Worm (Caenorhabditis elegans) whole organism, early embryonic: ENCODE measurements around the gene srv-27.

ENCODE experiments used
- B0310.2 ChIP-seq: sonication (generic microtip); optimal IDR thresholded peaks from 2 replicates; lab custom pipeline; 2016; ENCODE audit warnings: mild to moderate bottlenecking, missing genetic modification characterization, missing compliant biosample characterization
- F13C5.2 ChIP-seq: sonication (generic microtip); optimal IDR thresholded peaks from 2 replicates; lab custom pipeline; 2017; ENCODE audit warnings: mild to moderate bottlenecking, missing genetic modification characterization, inconsistent platforms, missing compliant biosample characterization
- aly-1 ChIP-seq: sonication (generic microtip); optimal IDR thresholded peaks from 2 replicates; lab custom pipeline; 2016; ENCODE audit warnings: missing genetic modification characterization, missing compliant biosample characterization
- ama-1 ChIP-seq: fragments of 150-350 bp; optimal IDR thresholded peaks from 2 replicates; lab custom pipeline; 2014
- ceh-13 ChIP-seq: fragments of 200-800 bp; sonication (Bioruptor generic); optimal IDR thresholded peaks from 2 replicates; lab custom pipeline; 2018; ENCODE audit warnings: mild to moderate bottlenecking, missing genetic modification characterization, missing compliant biosample characterization
- ceh-36 ChIP-seq: sonication (generic microtip); optimal IDR thresholded peaks from 2 replicates; lab custom pipeline; 2016; ENCODE audit warnings: missing genetic modification characterization, inconsistent platforms, missing compliant biosample characterization
- ets-7 ChIP-seq: sonication (generic microtip); optimal IDR thresholded peaks from 2 replicates; lab custom pipeline; 2016; ENCODE audit warnings: missing genotype, missing genetic modification characterization, missing compliant biosample characterization
- flt-1 ChIP-seq: fragments of 200-800 bp; sonication (Bioruptor generic); IDR thresholded peaks from 2 replicates; pipeline ENCODE4 v1.3.6; 2022; ENCODE audit warnings: missing genetic modification characterization, missing compliant biosample characterization
- hmbx-1 ChIP-seq: sonication (generic microtip); optimal IDR thresholded peaks from 2 replicates; lab custom pipeline; 2016; ENCODE audit warnings: mild to moderate bottlenecking, missing genetic modification characterization, missing compliant biosample characterization
- hmg-4 ChIP-seq: fragments of 200-800 bp; sonication (Bioruptor generic); optimal IDR thresholded peaks from 2 replicates; lab custom pipeline; 2018; ENCODE audit warnings: mild to moderate bottlenecking, missing genetic modification characterization, missing compliant biosample characterization
- hnd-1 ChIP-seq: sonication (generic microtip); optimal IDR thresholded peaks from 2 replicates; lab custom pipeline; 2016; ENCODE audit warnings: missing genetic modification characterization, missing compliant biosample characterization
- pes-1 ChIP-seq: fragments of 200-800 bp; sonication (Bioruptor generic); IDR thresholded peaks from 2 replicates; pipeline ENCODE4 v1.3.6; 2022; ENCODE audit warnings: missing genetic modification reagents, missing genetic modification characterization, missing compliant biosample characterization
- scrt-1 ChIP-seq: fragments of 200-800 bp; sonication (Bioruptor generic); IDR thresholded peaks from 2 replicates; pipeline ENCODE4 v1.3.6; 2022; ENCODE audit warnings: missing genetic modification characterization, missing compliant biosample characterization
- sea-1 ChIP-seq: fragments of 200-800 bp; sonication (Bioruptor generic); conservative IDR thresholded peaks from 2 replicates; pipeline ENCODE4 v1.3.6; 2022; ENCODE audit warnings: missing genetic modification characterization, missing compliant biosample characterization
- tbx-11 ChIP-seq: fragments of 200-800 bp; sonication (Bioruptor generic); IDR thresholded peaks from 2 replicates; pipeline ENCODE4 v1.3.6; 2022; ENCODE audit warnings: missing genetic modification characterization, missing compliant biosample characterization
- tbx-37 ChIP-seq: fragments of 200-800 bp; sonication (Bioruptor generic); conservative IDR thresholded peaks from 2 replicates; pipeline ENCODE4 v1.3.6; 2022; ENCODE audit warnings: missing genetic modification reagents, missing genetic modification characterization, missing compliant biosample characterization
- tra-4 ChIP-seq: sonication (generic microtip); optimal IDR thresholded peaks from 2 replicates; lab custom pipeline; 2017; ENCODE audit warnings: missing genetic modification characterization, missing compliant biosample characterization

srv-27 gene

DNA sequence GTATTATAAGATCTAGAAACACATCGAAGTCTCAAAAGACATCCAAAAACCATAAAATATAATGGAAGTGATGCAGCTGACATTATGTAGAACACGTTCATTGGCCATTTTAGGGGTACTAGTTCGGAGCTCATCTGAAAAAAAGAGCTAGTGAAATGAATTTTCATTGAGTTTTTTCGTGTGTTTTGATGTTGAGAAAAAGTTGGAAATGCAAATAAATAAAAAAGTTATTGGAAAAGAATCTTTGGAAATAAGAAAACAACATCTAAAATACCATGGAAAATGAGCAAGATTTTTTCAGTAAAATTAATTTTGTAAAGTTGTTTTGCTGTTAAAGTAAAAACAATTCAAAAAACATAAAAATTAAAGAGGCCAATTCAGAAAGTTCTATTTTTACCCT is 7.4 kb downstream of the srv-27 start, which contains the start of gene srv-24:
srv-24 (minus strand) TSS at position 101 of the 400 bp plus-strand sequence.
- no peak for TF ChIP-seq scrt-1
- no peak for TF ChIP-seq tbx-11 (GFP tag; lab: Robert Waterston, UW)
- TF ChIP-seq pes-1: no peak
- no peak for TF ChIP-seq ets-7
- no peak for TF ChIP-seq hmbx-1 (tag; lab: Kevin White, UChicago)
- no peak for TF ChIP-seq tbx-37 (GFP tag; lab: Robert Waterston, UW)
- no peak for TF ChIP-seq ceh-13 (GFP tag; lab: Kevin White, UChicago)
- no peak for TF ChIP-seq flt-1 (GFP tag; lab: Robert Waterston, UW)
- no peak for TF ChIP-seq aly-1 (tag; lab: Kevin White, UChicago)
- TF ChIP-seq hnd-1: no peak

DNA sequence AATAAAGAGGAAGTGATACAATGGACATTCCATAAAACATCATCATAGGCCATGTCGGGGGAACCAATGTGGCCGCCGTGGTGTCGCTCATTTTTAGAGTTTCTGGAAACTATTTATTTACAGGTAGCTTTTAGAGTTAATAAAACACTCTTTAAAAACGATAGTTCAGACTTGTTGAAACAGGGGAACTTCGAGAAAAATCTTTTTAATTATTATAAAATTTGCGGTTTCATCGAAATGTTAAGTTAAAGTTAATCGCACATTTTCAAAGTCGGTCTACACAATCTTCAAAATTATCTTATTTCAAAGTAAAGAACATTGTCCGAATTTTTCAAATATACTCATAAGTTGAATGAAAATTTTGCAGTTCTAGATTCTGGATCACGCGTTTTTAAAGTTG is 13.9 kb downstream of the srv-27 start, which contains the start of gene ops-1:
ops-1 (minus strand) TSS at position 101 of the 400 bp plus-strand sequence.
- TF ChIP-seq ceh-36: no peak
- TF ChIP-seq tra-4: no peak
- TF ChIP-seq aly-1 (tag; lab: Kevin White, UChicago): no peak
- TF ChIP-seq hmbx-1 (tag; lab: Kevin White, UChicago): no peak
- no peak for TF ChIP-seq hnd-1
- no peak for TF ChIP-seq sea-1 (GFP tag; lab: Robert Waterston, UW)
- TF ChIP-seq ceh-13 (GFP tag; lab: Kevin White, UChicago): no peak
- no peak for TF ChIP-seq B0310.2 (tag; lab: Kevin White, UChicago)
- TF ChIP-seq tbx-11 (GFP tag; lab: Robert Waterston, UW): no peak
- no peak for TF ChIP-seq flt-1 (GFP tag; lab: Robert Waterston, UW)
- TF ChIP-seq pes-1: no peak
- TF ChIP-seq hmg-4: no peak
- no peak for TF ChIP-seq ama-1 (lab: Kevin White, UChicago)
- TF ChIP-seq scrt-1: no peak
- TF ChIP-seq F13C5.2 (tag; lab: Kevin White, UChicago): no peak

DNA sequence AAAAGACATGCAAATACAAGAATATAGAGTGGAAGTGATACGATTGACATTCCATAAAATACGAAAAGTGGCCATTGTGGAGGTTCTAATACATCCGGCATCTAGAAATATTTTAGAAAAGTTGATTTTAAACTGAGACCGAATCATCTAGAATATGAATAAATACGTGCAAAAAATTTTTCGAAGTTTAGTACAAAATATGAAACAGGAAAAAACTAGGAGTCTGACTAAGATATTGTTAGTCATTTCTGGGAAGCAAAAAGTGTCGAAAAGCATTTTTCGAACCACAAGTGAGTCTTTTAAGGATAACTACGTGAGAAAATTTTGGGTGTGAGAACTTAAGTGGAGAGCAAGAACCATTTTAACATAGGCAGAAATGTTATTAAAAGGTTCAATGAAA is 16.0 kb downstream of the srv-27 start, which contains the start of gene srv-32:
srv-32 (minus strand) TSS at position 101 of the 400 bp plus-strand sequence.
- TF ChIP-seq tbx-37 (GFP tag; lab: Robert Waterston, UW) (no peak), tbx-11 (GFP tag; lab: Robert Waterston, UW) (no peak), hmg-4 (no peak), hmbx-1 (tag; lab: Kevin White, UChicago) (no peak), sea-1 (GFP tag; lab: Robert Waterston, UW) (no peak), tra-4 (no peak), B0310.2 (tag; lab: Kevin White, UChicago) (no peak), ceh-36 (no peak), ets-7 (no peak)

DNA sequence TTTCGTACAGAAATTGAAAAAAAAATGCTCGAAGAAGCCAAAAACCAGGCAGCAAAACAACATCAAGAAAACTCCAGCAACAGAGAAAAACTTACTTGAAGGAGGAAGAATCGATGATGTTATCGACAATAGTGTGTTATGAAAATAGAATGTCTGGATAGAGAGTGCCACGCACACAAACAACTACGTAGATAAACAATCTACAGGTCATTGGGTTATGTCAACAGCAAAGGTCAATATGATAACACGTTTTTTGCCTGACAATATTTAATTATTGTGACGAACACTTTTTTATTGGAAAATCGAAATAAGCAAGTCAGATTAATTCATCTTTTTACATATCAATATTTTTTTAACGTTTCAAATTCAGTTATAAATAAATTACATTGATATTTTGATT is 18.8 kb downstream of the srv-27 start, which contains the start of gene sams-5:
sams-5 (minus strand) TSS at position 131 of the 400 bp plus-strand sequence.
- no peak for TF ChIP-seq tbx-11 (GFP tag; lab: Robert Waterston, UW)
- TF ChIP-seq B0310.2 (tag; lab: Kevin White, UChicago): no peak
- no peak for TF ChIP-seq aly-1 (tag; lab: Kevin White, UChicago)
- TF ChIP-seq scrt-1: no peak
- TF ChIP-seq tbx-37 (GFP tag; lab: Robert Waterston, UW): no peak
- no peak for TF ChIP-seq ama-1 (lab: Kevin White, UChicago)
- no peak for TF ChIP-seq tra-4
- no peak for TF ChIP-seq ceh-13 (GFP tag; lab: Kevin White, UChicago)
- no peak for TF ChIP-seq hnd-1

DNA sequence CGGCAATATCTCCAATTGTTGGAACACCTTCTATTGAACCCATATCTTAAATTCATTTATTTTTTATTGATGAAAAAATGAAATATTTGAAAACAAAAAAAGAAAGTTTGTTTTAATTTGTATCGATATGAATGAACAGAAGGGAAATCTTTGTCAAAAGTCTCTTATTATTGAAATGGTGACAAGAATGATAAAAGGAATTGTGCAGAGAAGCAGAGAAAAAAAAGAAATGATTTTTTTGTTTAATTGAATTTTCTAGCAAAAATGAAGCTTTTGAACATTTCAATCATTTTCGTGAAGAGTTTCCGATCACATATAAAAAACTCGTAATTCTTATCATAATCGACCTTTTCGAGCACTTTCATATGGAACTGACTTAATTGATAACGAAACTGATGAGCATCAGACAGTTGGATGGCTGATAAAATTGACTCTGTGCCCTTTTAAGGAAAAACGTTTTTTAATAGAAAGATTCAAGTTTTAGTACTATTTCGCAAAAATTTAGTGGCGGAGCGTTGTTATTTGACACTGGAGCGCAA is 22.4 kb downstream of the srv-27 start, which contains the start of the genes aat-4 and T13A10.1:
aat-4 (minus strand) TSS at position 51 of the 539 bp plus-strand sequence.
T13A10.1 (plus strand) TSS at position 411 of the 539 bp plus-strand sequence.
- TF ChIP-seq hmbx-1 (tag; lab: Kevin White, UChicago) (no peak), tra-4 (no peak), ceh-13 (GFP tag; lab: Kevin White, UChicago) (no peak), ceh-36 (no peak), ets-7 (no peak), sea-1 (GFP tag; lab: Robert Waterston, UW) (no peak), flt-1 (GFP tag; lab: Robert Waterston, UW) (no peak), pes-1 (no peak), aly-1 (tag; lab: Kevin White, UChicago) (no peak), hmg-4 (no peak), F13C5.2 (tag; lab: Kevin White, UChicago) (no peak), ama-1 (lab: Kevin White, UChicago) (no peak)

DNA sequence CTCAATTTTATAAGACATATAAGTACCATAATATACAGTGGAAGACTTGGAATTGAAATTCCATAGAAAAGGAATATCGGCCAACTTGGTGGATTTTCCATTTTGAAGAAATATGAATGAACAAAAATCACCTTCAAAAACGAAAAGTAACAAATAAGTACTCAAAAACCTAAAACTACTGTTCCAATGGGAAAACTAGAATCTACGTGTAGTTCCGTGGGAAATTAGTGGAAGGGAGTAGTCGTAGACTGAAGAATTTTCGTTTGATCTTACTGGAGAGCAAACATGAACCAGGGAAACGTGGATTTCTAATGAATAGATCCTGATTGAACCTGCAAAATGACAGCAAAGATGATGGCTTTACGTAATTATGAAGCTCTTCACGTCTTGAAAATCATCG is 26.2 kb downstream of the srv-27 start, which contains the start of gene srv-31:
srv-31 (minus strand) TSS at position 101 of the 400 bp plus-strand sequence.
- TF ChIP-seq tra-4 (no peak), sea-1 (GFP tag; lab: Robert Waterston, UW) (no peak), ets-7 (no peak), ceh-36 (no peak), scrt-1 (no peak), aly-1 (tag; lab: Kevin White, UChicago) (no peak), hnd-1 (no peak), hmbx-1 (tag; lab: Kevin White, UChicago) (no peak), ama-1 (lab: Kevin White, UChicago) (no peak), hmg-4 (no peak), tbx-37 (GFP tag; lab: Robert Waterston, UW) (no peak), flt-1 (GFP tag; lab: Robert Waterston, UW) (no peak), pes-1 (no peak), F13C5.2 (tag; lab: Kevin White, UChicago) (no peak), tbx-11 (GFP tag; lab: Robert Waterston, UW) (no peak), B0310.2 (tag; lab: Kevin White, UChicago) (no peak), ceh-13 (GFP tag; lab: Kevin White, UChicago) (no peak)

DNA sequence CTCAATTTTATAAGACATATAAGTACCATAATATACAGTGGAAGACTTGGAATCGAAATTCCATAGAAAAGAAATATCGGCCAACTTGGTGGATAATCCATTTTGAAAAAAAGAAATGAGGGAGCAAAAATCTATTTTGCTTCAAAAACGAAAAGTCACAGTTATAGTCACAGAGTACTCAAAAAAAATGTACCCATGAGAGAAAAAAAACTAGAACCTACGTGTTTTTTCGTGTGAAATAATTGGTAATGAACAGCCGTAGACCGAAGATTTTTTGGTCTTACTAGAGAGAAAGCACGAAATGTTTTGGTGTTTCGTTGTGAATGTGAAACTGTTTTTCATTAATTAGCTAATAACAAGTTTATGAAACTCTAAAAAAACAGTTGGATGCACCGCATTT is 28.8 kb downstream of the srv-27 start, which contains the start of gene srv-30:
srv-30 (minus strand) TSS at position 101 of the 400 bp plus-strand sequence.
- no peak for TF ChIP-seq hmbx-1 (tag; lab: Kevin White, UChicago)
- TF ChIP-seq scrt-1: no peak
- TF ChIP-seq B0310.2 (tag; lab: Kevin White, UChicago): no peak
- no peak for TF ChIP-seq ceh-36
- no peak for TF ChIP-seq pes-1
- TF ChIP-seq flt-1 (GFP tag; lab: Robert Waterston, UW): no peak
- TF ChIP-seq ceh-13 (GFP tag; lab: Kevin White, UChicago): no peak
- no peak for TF ChIP-seq sea-1 (GFP tag; lab: Robert Waterston, UW)
- no peak for TF ChIP-seq tbx-37 (GFP tag; lab: Robert Waterston, UW)
- no peak for TF ChIP-seq aly-1 (tag; lab: Kevin White, UChicago)
- no peak for TF ChIP-seq hmg-4
- TF ChIP-seq F13C5.2 (tag; lab: Kevin White, UChicago): no peak
- TF ChIP-seq ets-7: no peak
- no peak for TF ChIP-seq hnd-1
- TF ChIP-seq tbx-11 (GFP tag; lab: Robert Waterston, UW): no peak
- TF ChIP-seq tra-4: no peak
- no peak for TF ChIP-seq ama-1 (lab: Kevin White, UChicago)
